Worm (Caenorhabditis elegans): ENCODE measurements around the gene sru-45.

The sru-45 gene

ce11 chrV:16591992-16592798 lies 26.5 kb downstream of the sru-45 start, which contains the start of gene srh-269:
srh-269 (minus strand) TSS chrV:16592042.
- TF ChIP-seq hsf-1 (GFP tag; IDR thresholded peaks at IDR 0.05) (peak; percentile 61; the same call in 1 of the 2 replicates), him-1 (tag; optimal IDR thresholded peaks at IDR 0.05) (peak; percentile 87), rcor-1 (GFP tag; IDR thresholded peaks at IDR 0.05) (peak; percentile 69), B0336.3 (GFP tag; IDR thresholded peaks at IDR 0.05) (peak; percentile 92), ztf-26 (tag; optimal IDR thresholded peaks at IDR 0.05) (peak; percentile 81), F55B11.4 (tag; optimal IDR thresholded peaks at IDR 0.05; ENCODE audit: borderline replicate concordance, insufficient read depth) (no peak), ZK185.1 (tag; optimal IDR thresholded peaks at IDR 0.05; ENCODE audit: poor library complexity, severe bottlenecking) (peak; percentile 74), tbx-9 (tag; optimal IDR thresholded peaks at IDR 0.05; ENCODE audit: borderline replicate concordance) (peak; percentile 46), snpc-4 (GFP tag; optimal IDR thresholded peaks at IDR 0.05) (peak; percentile 51), snpc-4 (tag; optimal IDR thresholded peaks at IDR 0.05) (peak; percentile 30 to 86 (median 58)), mel-28 (tag; optimal IDR thresholded peaks at IDR 0.05; ENCODE audit: borderline replicate concordance) (peak; percentile 13), hmg-20 (GFP tag; IDR thresholded peaks at IDR 0.05) (peak; percentile 35; the same call in 1 of the 2 replicates), nhr-80 (tag; optimal IDR thresholded peaks at IDR 0.05) (peak; percentile 88), die-1 (tag; optimal IDR thresholded peaks at IDR 0.05) (peak; percentile 85), madf-3 (GFP tag; IDR thresholded peaks at IDR 0.05) (peak; percentile 85), dpl-1 (GFP tag; optimal IDR thresholded peaks at IDR 0.05) (peak; percentile 32), madf-6 (GFP tag; IDR thresholded peaks at IDR 0.05) (peak; percentile 58), K12H6.12 (tag; optimal IDR thresholded peaks at IDR 0.05) (peak; percentile 28), Y79H2A.3 (GFP tag; conservative IDR thresholded peaks at IDR 0.05) (no peak), hlh-26 (GFP tag; conservative IDR thresholded peaks at IDR 0.05) (no peak), F37B4.10 (GFP tag; IDR thresholded peaks at IDR 0.05) (0 out of 2 replicates have a peak, but pooled peaks have one; percentile 22), unc-130 (GFP tag; optimal IDR thresholded peaks at IDR 0.05) (peak; percentile 68), efl-1 (GFP tag; optimal IDR thresholded peaks at IDR 0.05) (no peak), F57A8.1 (GFP tag; optimal IDR thresholded peaks at IDR 0.05) (no peak), lag-1 (GFP tag; IDR thresholded peaks at IDR 0.05) (no peak), ceh-79 (tag; optimal IDR thresholded peaks at IDR 0.05) (peak; percentile 93), sdz-38 (tag; optimal IDR thresholded peaks at IDR 0.05) (no peak), xnd-1 (tag; optimal IDR thresholded peaks at IDR 0.05) (no peak), Y53G8AR.9 (GFP tag; conservative IDR thresholded peaks at IDR 0.05) (peak; percentile 96), F10E7.11 (tag; optimal IDR thresholded peaks at IDR 0.05) (peak; percentile 85), egl-18 (GFP tag; IDR thresholded peaks at IDR 0.05) (no peak), ztf-18 (tag; optimal IDR thresholded peaks at IDR 0.05) (peak; percentile 63), F57C9.4 (tag; optimal IDR thresholded peaks at IDR 0.05) (peak; percentile 43), hlh-12 (tag; optimal IDR thresholded peaks at IDR 0.05) (peak; percentile 27), ceh-58 (GFP tag; IDR thresholded peaks at IDR 0.05) (peak; percentile 88; the same call in 1 of the 2 replicates), B0035.1 (tag; optimal IDR thresholded peaks at IDR 0.05) (peak; percentile 76), ets-4 (GFP tag; optimal IDR thresholded peaks at IDR 0.05) (peak; percentile 91), akir-1 (GFP tag; optimal IDR thresholded peaks at IDR 0.05) (no peak), F49E8.2 (tag; optimal IDR thresholded peaks at IDR 0.05; ENCODE audit: insufficient read depth) (peak; percentile 29), C17E4.6 (GFP tag; IDR thresholded peaks at IDR 0.05) (peak; percentile 64; the same call in 1 of the 2 replicates), nhr-120 (GFP tag; IDR thresholded peaks at IDR 0.05) (0 out of 2 replicates have a peak, but pooled peaks have one; percentile 76), attf-3 (GFP tag; conservative IDR thresholded peaks at IDR 0.05) (no peak), rpc-1 (optimal IDR thresholded peaks at IDR 0.05) (peak; percentile 82), rpc-1 (tag; optimal IDR thresholded peaks at IDR 0.05) (peak; percentile 97), hrde-1 (tag; optimal IDR thresholded peaks at IDR 0.05; ENCODE audit: borderline replicate concordance) (peak; percentile 7), nfyb-1 (GFP tag; IDR thresholded peaks at IDR 0.05) (peak; percentile 95), ztf-6 (GFP tag; IDR thresholded peaks at IDR 0.05) (0 out of 2 replicates have a peak, but pooled peaks have one; percentile 6)

Data from whole organism, young adult.